Fruit fly (Drosophila melanogaster) whole organism, pupa: ENCODE results near the gene sNPF.

Experiments
- CG10348 ChIP-seq: fragments of 200-800 bp; sonication (Bioruptor generic); IDR thresholded peaks from 2 replicates; pipeline ENCODE4 v1.3.6; 2022; ENCODE audit warnings: missing biosample characterization, missing genetic modification characterization
- CG12605 ChIP-seq: fragments of 200-800 bp; sonication (Bioruptor generic); IDR thresholded peaks from 2 replicates; pipeline ENCODE4 v1.3.6; 2022; ENCODE audit warnings: missing biosample characterization, missing genetic modification characterization
- CG13204 ChIP-seq: fragments of 200-800 bp; sonication (Bioruptor generic); optimal IDR thresholded peaks from 2 replicates; lab custom pipeline; 2018; ENCODE audit warnings: missing biosample characterization, mild to moderate bottlenecking, missing genetic modification characterization, moderate library complexity
- CG14655 ChIP-seq: fragments of 200-800 bp; sonication (Bioruptor generic); optimal IDR thresholded peaks from 3 replicates; lab custom pipeline; 2017; ENCODE audit warnings: mild to moderate bottlenecking, missing biosample characterization, missing genetic modification reagents, missing genetic modification characterization
- CG15710 ChIP-seq: fragments of 200-800 bp; sonication (Bioruptor generic); optimal IDR thresholded peaks from 2 replicates; lab custom pipeline; 2018; ENCODE audit warnings: missing biosample characterization, mild to moderate bottlenecking, missing genetic modification characterization, moderate library complexity
- CG17806 ChIP-seq: fragments of 200-800 bp; sonication (Bioruptor generic); optimal IDR thresholded peaks from 2 replicates; lab custom pipeline; 2018; ENCODE audit warnings: missing biosample characterization, mild to moderate bottlenecking, missing genetic modification characterization, moderate library complexity
- CG32121 ChIP-seq: fragments of 200-800 bp; sonication (Bioruptor generic); IDR thresholded peaks from 2 replicates; pipeline ENCODE4 v1.3.6; 2022; ENCODE audit warnings: missing biosample characterization, missing genetic modification characterization
- CG34367 ChIP-seq: fragments of 200-800 bp; sonication (Bioruptor generic); optimal IDR thresholded peaks from 2 replicates; lab custom pipeline; 2018; ENCODE audit warnings: missing biosample characterization, mild to moderate bottlenecking, missing genetic modification characterization
- CG4496 ChIP-seq: fragments of 200-800 bp; sonication (Bioruptor generic); IDR thresholded peaks from 3 replicates; pipeline ENCODE4 v1.3.6; 2022; ENCODE audit warnings: missing biosample characterization, missing genetic modification characterization
- CG8159 ChIP-seq: fragments of 200-800 bp; sonication (Bioruptor generic); optimal IDR thresholded peaks from 3 replicates; lab custom pipeline; 2018; ENCODE audit warnings: missing biosample characterization, mild to moderate bottlenecking, missing genetic modification characterization, moderate library complexity
- CG8301 ChIP-seq: fragments of 200-800 bp; sonication (Bioruptor generic); optimal IDR thresholded peaks from 2 replicates; lab custom pipeline; 2018; ENCODE audit warnings: missing biosample characterization, mild to moderate bottlenecking, missing genetic modification characterization
- CG9948 ChIP-seq: fragments of 200-800 bp; sonication (Bioruptor generic); optimal IDR thresholded peaks from 2 replicates; lab custom pipeline; 2018; ENCODE audit warnings: missing biosample characterization, mild to moderate bottlenecking, missing genetic modification characterization, moderate library complexity
- D1 ChIP-seq: fragments of 200-800 bp; sonication (Bioruptor generic); optimal IDR thresholded peaks from 2 replicates; lab custom pipeline; 2018; ENCODE audit warnings: missing biosample characterization, mild to moderate bottlenecking, missing genetic modification characterization, moderate library complexity
- EcR ChIP-seq: fragments of 200-800 bp; sonication (Bioruptor generic); optimal IDR thresholded peaks from 3 replicates; lab custom pipeline; 2019; ENCODE audit warnings: missing biosample characterization, missing genetic modification characterization, mild to moderate bottlenecking, moderate library complexity, missing genetic modification reagents
- Ets98B ChIP-seq: fragments of 200-800 bp; sonication (Bioruptor generic); IDR thresholded peaks from 2 replicates; pipeline ENCODE4 v1.3.6; 2022; ENCODE audit warnings: missing biosample characterization, missing genetic modification characterization
- Pif1A ChIP-seq: fragments of 200-800 bp; sonication (Bioruptor generic); optimal IDR thresholded peaks from 3 replicates; lab custom pipeline; 2016; ENCODE audit warnings: missing biosample characterization, missing genetic modification characterization
- Pif1B ChIP-seq: fragments of 200-800 bp; sonication (Bioruptor generic); optimal IDR thresholded peaks from 3 replicates; lab custom pipeline; 2016; ENCODE audit warnings: missing biosample characterization, missing genetic modification characterization
- Snoo ChIP-seq: fragments of 200-800 bp; sonication (Bioruptor generic); optimal IDR thresholded peaks from 3 replicates; lab custom pipeline; 2017; ENCODE audit warnings: missing biosample characterization, mild to moderate bottlenecking, missing genetic modification characterization, inconsistent platforms
- fd96Ca ChIP-seq: fragments of 200-800 bp; sonication (Bioruptor generic); IDR thresholded peaks from 3 replicates; pipeline ENCODE4 v1.3.6; 2022; ENCODE audit warnings: missing biosample characterization, missing genetic modification characterization
- gl ChIP-seq: fragments of 200-800 bp; sonication (Bioruptor generic); optimal IDR thresholded peaks from 2 replicates; lab custom pipeline; 2018; ENCODE audit warnings: missing biosample characterization, mild to moderate bottlenecking, missing genetic modification characterization
- rn ChIP-seq: fragments of 200-800 bp; sonication (Bioruptor generic); IDR thresholded peaks from 2 replicates; pipeline ENCODE4 v1.3.6; 2022; ENCODE audit warnings: missing biosample characterization, missing genetic modification characterization

sNPF gene

DNA sequence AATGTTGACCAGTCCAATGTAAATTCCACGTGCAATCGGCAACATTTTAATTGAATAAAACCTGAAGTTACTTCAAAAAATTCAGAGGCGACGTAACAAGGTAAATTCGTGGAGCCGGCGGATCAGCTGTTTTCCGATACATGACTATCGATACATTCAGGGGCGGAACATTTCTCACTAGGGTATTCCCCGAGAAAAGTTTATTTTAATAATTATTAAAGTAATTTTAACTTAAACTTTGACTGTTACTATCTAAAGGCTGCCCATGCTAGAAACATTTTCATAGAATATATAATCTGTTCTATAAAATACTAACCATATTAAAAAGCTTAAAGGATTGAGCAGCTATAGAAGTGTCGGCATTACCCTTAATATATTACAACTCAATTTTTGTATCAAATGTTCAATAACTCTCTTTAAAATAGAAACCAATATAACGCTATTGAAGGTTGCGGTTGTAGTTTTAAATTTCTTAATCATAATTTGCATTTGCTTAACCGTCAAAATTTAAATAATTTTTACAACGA lies 69.5 kb downstream of the sNPF start, which contains the start of the genes mRpS18B and Kua:
mRpS18B (minus strand) TSS at position 149 of the 527 bp plus-strand sequence.
Kua (plus strand) TSS at position 477 of the 527 bp plus-strand sequence.
- TF ChIP-seq Ets98B = peak; percentile 46
- TF ChIP-seq CG34367 = no peak
- peak; percentile 41; the same call in 1 of the 3 replicates for TF ChIP-seq CG4496 (GFP tag; lab: Robert Waterston, UW)
- TF ChIP-seq D1 (tag; lab: Kevin White, UChicago) = peak; percentile 61
- TF ChIP-seq CG14655 (GFP tag; lab: Kevin White, UChicago) = peak; percentile 41
- TF ChIP-seq CG17806 (tag; lab: Kevin White, UChicago) = peak; percentile 39
- TF ChIP-seq CG8159 (tag; lab: Kevin White, UChicago) = peak; percentile 55
- no peak for TF ChIP-seq Pif1B (GFP tag; lab: Kevin White, UChicago)
- TF ChIP-seq CG8301 (tag; lab: Kevin White, UChicago) = peak; percentile 28
- TF ChIP-seq CG15710 (tag; lab: Kevin White, UChicago) = peak; percentile 38
- no peak for TF ChIP-seq CG9948 (tag; lab: Kevin White, UChicago)

DNA sequence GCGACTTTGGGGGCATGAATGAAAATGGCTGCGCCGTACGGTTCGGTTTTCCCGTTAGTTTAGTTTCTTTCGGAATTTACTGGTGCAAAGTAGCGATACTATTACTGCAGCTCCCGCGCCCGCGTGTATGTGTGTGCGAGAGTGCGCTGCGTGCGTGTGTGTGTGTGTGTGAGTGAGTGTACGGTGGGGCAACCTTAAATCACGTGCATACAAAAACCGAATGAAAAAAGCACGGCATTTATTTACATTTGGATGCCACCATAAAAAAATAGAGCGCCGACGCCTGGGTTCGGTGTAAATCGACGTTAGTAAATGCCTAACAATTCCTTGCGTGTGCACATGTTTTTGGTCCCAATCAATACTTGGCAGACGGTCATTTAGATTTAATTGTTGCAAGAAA lies 70.1 kb downstream of the sNPF start:
- TF ChIP-seq gl (tag; lab: Kevin White, UChicago) = no peak
- no peak for TF ChIP-seq CG9948 (tag; lab: Kevin White, UChicago)
- TF ChIP-seq Snoo (tag; lab: Kevin White, UChicago) = no peak
- no peak for TF ChIP-seq CG15710 (tag; lab: Kevin White, UChicago)
- peak; percentile 22 for TF ChIP-seq Ets98B
- peak; percentile 13; the same call in 1 of the 3 replicates for TF ChIP-seq fd96Ca (GFP tag; lab: Robert Waterston, UW)
- peak; percentile 8; the same call in 1 of the 3 replicates for TF ChIP-seq CG4496 (GFP tag; lab: Robert Waterston, UW)

dm6 chr2L:20098194-20098593 lies 70.5 kb downstream of the sNPF start:
- peak; percentile 87 for TF ChIP-seq CG8159 (tag; lab: Kevin White, UChicago)
- no peak for TF ChIP-seq CG34367
- TF ChIP-seq Ets98B = peak; percentile 5; the same call in 1 of the 2 replicates
- 0 out of 2 replicates have a peak, but pooled peaks have one; percentile 13 for TF ChIP-seq CG12605 (GFP tag; lab: Robert Waterston, UW)
- TF ChIP-seq, all 21 proteins: peak for 3

DNA sequence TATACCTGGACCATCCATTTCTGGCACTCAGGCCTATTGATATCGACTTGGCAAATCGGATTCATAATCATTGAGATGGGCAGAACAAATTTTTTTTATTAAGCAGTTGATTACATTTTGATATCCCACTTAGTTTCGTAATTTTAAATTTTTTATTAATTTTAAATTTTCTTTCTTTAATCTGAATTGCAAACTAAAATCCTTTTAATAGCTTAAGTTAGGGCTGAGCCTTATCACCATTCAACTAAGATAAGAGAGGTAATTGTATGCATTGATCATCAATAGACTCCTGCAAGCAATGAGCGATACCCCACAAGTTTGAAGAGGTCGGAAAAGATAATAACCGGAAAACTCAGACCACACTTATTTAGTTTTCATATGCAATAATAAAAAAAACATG lies 76.3 kb downstream of the sNPF start, which contains the start of gene CG13970:
CG13970 (minus strand) TSS at position 101 of the 400 bp plus-strand sequence.
- TF ChIP-seq Pif1B (GFP tag; lab: Kevin White, UChicago) (no peak), CG12605 (GFP tag; lab: Robert Waterston, UW) (no peak), CG34367 (no peak), D1 (tag; lab: Kevin White, UChicago) (no peak), CG32121 (GFP tag; lab: Robert Waterston, UW) (no peak), CG8159 (tag; lab: Kevin White, UChicago) (no peak), Pif1A (GFP tag; lab: Kevin White, UChicago) (no peak), CG10348 (GFP tag; lab: Robert Waterston, UW) (no peak), rn (no peak), CG13204 (GFP tag; lab: Kevin White, UChicago) (no peak), EcR (no peak), CG9948 (tag; lab: Kevin White, UChicago) (no peak), CG15710 (tag; lab: Kevin White, UChicago) (no peak), CG14655 (GFP tag; lab: Kevin White, UChicago) (no peak), CG4496 (GFP tag; lab: Robert Waterston, UW) (no peak)

DNA sequence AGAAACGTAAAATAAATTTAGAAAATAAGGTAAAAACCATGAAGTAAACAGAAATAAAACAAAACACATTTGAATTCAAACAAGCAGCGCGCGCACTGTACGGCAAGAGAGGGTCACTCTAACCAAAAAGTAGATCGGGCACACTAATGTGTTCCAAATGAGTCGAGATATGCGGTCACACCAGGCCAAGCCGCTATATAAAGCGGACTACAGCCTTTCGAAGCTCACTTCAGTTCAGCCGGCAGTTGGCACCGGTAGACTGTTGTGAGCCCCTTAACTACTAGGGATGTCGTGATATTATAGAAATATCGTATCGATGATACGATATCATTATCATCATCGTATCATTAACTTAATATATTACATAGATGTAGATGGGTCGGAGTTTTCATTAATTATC lies 76.8 kb downstream of the sNPF start:
- no peak for TF ChIP-seq CG13204 (GFP tag; lab: Kevin White, UChicago)
- TF ChIP-seq CG12605 (GFP tag; lab: Robert Waterston, UW) = no peak
- no peak for TF ChIP-seq Snoo (tag; lab: Kevin White, UChicago)
- TF ChIP-seq, all 21 proteins: peak for 0
